Fruit fly (Drosophila melanogaster): Measurements from ENCODE around the gene CG14137.

CG14137 gene

dm6 chr3L:11634551-11634950 is 34.7 kb upstream of the CG14137 start:
- TF ChIP-seq Drgx (GFP tag; IDR thresholded peaks at IDR 0.05) (peak; percentile 64), bsh (GFP tag; optimal IDR thresholded peaks at IDR 0.05) (peak in 1 of 2 experiments; percentile 83), gce (GFP tag; IDR thresholded peaks at IDR 0.05) (no peak), CG2129 (GFP tag; IDR thresholded peaks at IDR 0.05; ENCODE audit: partially characterized antibody) (no peak), disco-r (GFP tag; optimal IDR thresholded peaks at IDR 0.05) (no peak), nom (GFP tag; optimal IDR thresholded peaks at IDR 0.05) (peak; percentile 81)

dm6 chr3L:11631092-11631491 is 31.2 kb upstream of the CG14137 start, which contains the start of gene CG32091:
TSS of gene CG32091 (plus strand) at chr3L:11631392.
- TF ChIP-seq CG10147 (GFP tag; optimal IDR thresholded peaks at IDR 0.05) (no peak), rib (GFP tag; IDR thresholded peaks at IDR 0.05) (0 out of 2 replicates have a peak, but pooled peaks have one; percentile 20), CG16779 (GFP tag; IDR thresholded peaks at IDR 0.05) (0 out of 2 replicates have a peak, but pooled peaks have one; percentile 11)

dm6 chr3L:11630684-11631083 is 30.8 kb upstream of the CG14137 start:
- TF ChIP-seq ind (GFP tag; optimal IDR thresholded peaks at IDR 0.05), result no peak
- no peak for TF ChIP-seq ash1 (GFP tag; optimal IDR thresholded peaks at IDR 0.05)
- TF ChIP-seq ci (GFP tag; IDR thresholded peaks at IDR 0.05), result no peak
- no peak for TF ChIP-seq fu2 (GFP tag; optimal IDR thresholded peaks at IDR 0.05)
- TF ChIP-seq CG11695 (GFP tag; IDR thresholded peaks at IDR 0.05), result no peak
- TF ChIP-seq cwo (GFP tag; optimal IDR thresholded peaks at IDR 0.05), result no peak
- TF ChIP-seq CG11093 (GFP tag; IDR thresholded peaks at IDR 0.05), result no peak
- no peak for TF ChIP-seq Eip74EF (GFP tag; optimal IDR thresholded peaks at IDR 0.05)
- TF ChIP-seq br (optimal IDR thresholded peaks at IDR 0.05), result no peak
- no peak for TF ChIP-seq sc (optimal IDR thresholded peaks at IDR 0.05)
- no peak for TF ChIP-seq sc (GFP tag; optimal IDR thresholded peaks at IDR 0.05)
- TF ChIP-seq sens (GFP tag), result peak; percentile 32
- no peak for TF ChIP-seq mld (GFP tag; IDR thresholded peaks at IDR 0.05; ENCODE audit: partially characterized antibody)
- TF ChIP-seq zfh2 (GFP tag; optimal IDR thresholded peaks at IDR 0.05), result no peak
- TF ChIP-seq da (GFP tag; optimal IDR thresholded peaks at IDR 0.05), result no peak
- no peak for TF ChIP-seq bigmax (GFP tag; optimal IDR thresholded peaks at IDR 0.05)
- no peak for TF ChIP-seq nerfin-2 (GFP tag; IDR thresholded peaks at IDR 0.05; ENCODE audit: partially characterized antibody)
- TF ChIP-seq CG12391 (tag; optimal IDR thresholded peaks at IDR 0.05), result no peak
- no peak for TF ChIP-seq esg (GFP tag; conservative IDR thresholded peaks at IDR 0.05)
- no peak for TF ChIP-seq wdn (GFP tag; IDR thresholded peaks at IDR 0.05)
- no peak for TF ChIP-seq NK7.1 (GFP tag; optimal IDR thresholded peaks at IDR 0.05)
- TF ChIP-seq lov (optimal IDR thresholded peaks at IDR 0.05), result no peak
- no peak for TF ChIP-seq lov (GFP tag; IDR thresholded peaks at IDR 0.05)
- TF ChIP-seq Blimp-1 (GFP tag; optimal IDR thresholded peaks at IDR 0.05), result no peak
- no peak for TF ChIP-seq Opbp (GFP tag; IDR thresholded peaks at IDR 0.05; ENCODE audit: partially characterized antibody)
- TF ChIP-seq CG2202 (tag; optimal IDR thresholded peaks at IDR 0.05), result no peak
- TF ChIP-seq HHEX (GFP tag; optimal IDR thresholded peaks at IDR 0.05), result no peak
- no peak for TF ChIP-seq CG18619 (GFP tag; optimal IDR thresholded peaks at IDR 0.05)
- no peak for TF ChIP-seq trem (tag; optimal IDR thresholded peaks at IDR 0.05)
- TF ChIP-seq bab2 (GFP tag; optimal IDR thresholded peaks at IDR 0.05), result no peak
- no peak for TF ChIP-seq CG12071 (GFP tag; optimal IDR thresholded peaks at IDR 0.05)
- TF ChIP-seq CrebB (tag; optimal IDR thresholded peaks at IDR 0.05), result no peak
- TF ChIP-seq al (GFP tag; IDR thresholded peaks at IDR 0.05), result no peak
- peak; percentile 23 for TF ChIP-seq Med (GFP tag)
- TF ChIP-seq CG6791 (GFP tag; IDR thresholded peaks at IDR 0.05; ENCODE audit: partially characterized antibody), result no peak
- TF ChIP-seq CG9609 (GFP tag; optimal IDR thresholded peaks at IDR 0.05), result no peak
- TF ChIP-seq CG10209 (GFP tag; optimal IDR thresholded peaks at IDR 0.05), result no peak
- TF ChIP-seq wor (GFP tag; IDR thresholded peaks at IDR 0.05), result no peak
- no peak for TF ChIP-seq pita (GFP tag; optimal IDR thresholded peaks at IDR 0.05)

All from whole organism, embryonic.